Comparison of ENCODE assay signal across 2 worm cellular contexts in the genomic region with DNA sequence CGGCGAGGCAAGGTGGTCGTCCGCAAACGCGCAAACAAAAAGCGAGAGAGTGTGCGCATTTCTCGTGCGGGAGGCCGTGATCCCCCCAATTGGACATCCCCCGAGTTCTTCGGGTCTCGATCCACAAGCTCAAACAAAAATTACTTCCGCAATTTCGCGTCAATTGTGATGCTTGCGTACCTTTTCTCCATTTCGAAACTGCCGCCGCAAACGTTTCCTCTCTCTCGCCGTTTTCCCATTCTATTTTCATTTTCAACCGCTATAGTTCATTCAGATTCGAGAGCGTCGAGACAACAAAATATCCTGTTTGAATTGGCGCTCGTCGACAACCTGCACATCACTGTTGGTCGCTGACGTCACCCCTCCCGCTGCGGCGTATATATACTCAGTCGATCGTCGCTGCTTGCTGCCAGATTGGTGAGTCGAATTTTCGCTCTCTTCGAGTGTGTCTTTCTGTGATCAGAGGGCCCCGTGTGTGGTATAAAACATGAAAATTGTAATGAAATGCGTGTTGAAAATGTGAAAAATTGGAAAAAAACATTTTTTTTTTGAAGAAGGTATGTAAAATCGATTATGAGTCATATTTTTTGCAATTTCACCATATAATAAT.
A peak's percentile ranks its signal among the peaks of the same experiment; 100 is the strongest.
TF ChIP-seq lines count a peak whose summit lies in the region.

A gene (plus strand): TSS at position 275 of the 610 bp plus-strand sequence.
A gene (plus strand): TSS at position 304 of the 610 bp plus-strand sequence.

TF ChIP-seq in whole organism, L1 larva, 84 proteins besides CTCF, POLR2A, EP300 and RAD21 (continued from another document):
- TF ChIP-seq nhr-76 (tag; optimal IDR thresholded peaks at IDR 0.05; lab: Kevin White, UChicago) = no peak
- TF ChIP-seq sox-4 (tag; optimal IDR thresholded peaks at IDR 0.05; lab: Kevin White, UChicago) = peak; percentile 85
- peak; percentile 96 for TF ChIP-seq nhr-90 (tag; optimal IDR thresholded peaks at IDR 0.05; lab: Kevin White, UChicago; ENCODE audit: poor library complexity)
- peak; percentile 97 for TF ChIP-seq nhr-77 (tag; optimal IDR thresholded peaks at IDR 0.05; lab: Kevin White, UChicago)
- TF ChIP-seq ceh-8 (GFP tag; optimal IDR thresholded peaks at IDR 0.05; lab: Kevin White, UChicago) = peak; percentile 88
- TF ChIP-seq grh-1 (GFP tag; IDR thresholded peaks at IDR 0.05; lab: Robert Waterston, UW) = peak; percentile 97
- peak; percentile 95 to 96 for TF ChIP-seq lin-35 (GFP tag; optimal IDR thresholded peaks at IDR 0.05; lab: Kevin White, UChicago)
- TF ChIP-seq ceh-63 (GFP tag; optimal IDR thresholded peaks at IDR 0.05; lab: Kevin White, UChicago) = peak; percentile 69
- peak; percentile 81 for TF ChIP-seq lin-15B (tag; optimal IDR thresholded peaks at IDR 0.05; lab: Kevin White, UChicago)
- peak; percentile 99 for TF ChIP-seq xbp-1 (tag; optimal IDR thresholded peaks at IDR 0.05; lab: Kevin White, UChicago)
- TF ChIP-seq nhr-12 (tag; optimal IDR thresholded peaks at IDR 0.05; lab: Kevin White, UChicago) = peak; percentile 8
- TF ChIP-seq ceh-88 (GFP tag; IDR thresholded peaks at IDR 0.05; lab: Robert Waterston, UW) = peak; percentile 93
- TF ChIP-seq nhr-11 (tag; optimal IDR thresholded peaks at IDR 0.05; lab: Kevin White, UChicago) = peak; percentile 87
- peak; percentile 46 for TF ChIP-seq hlh-4 (tag; optimal IDR thresholded peaks at IDR 0.05; lab: Kevin White, UChicago)
- TF ChIP-seq lin-39 (tag; optimal IDR thresholded peaks at IDR 0.05; lab: Kevin White, UChicago) = peak; percentile 82
- TF ChIP-seq ztf-11 (tag; optimal IDR thresholded peaks at IDR 0.05; lab: Kevin White, UChicago) = peak in 1 of 2 experiments; percentile 60
- TF ChIP-seq hpl-2 (GFP tag; optimal IDR thresholded peaks at IDR 0.05; lab: Kevin White, UChicago) = peak; percentile 36
- TF ChIP-seq lir-3 (tag; optimal IDR thresholded peaks at IDR 0.05; lab: Kevin White, UChicago; ENCODE audit: poor library complexity) = peak; percentile 79
- TF ChIP-seq pqm-1 (tag; optimal IDR thresholded peaks at IDR 0.05; lab: Kevin White, UChicago) = no peak
- TF ChIP-seq vab-15 (tag; optimal IDR thresholded peaks at IDR 0.05; lab: Kevin White, UChicago) = peak; percentile 73
- no peak for TF ChIP-seq pag-3 (tag; optimal IDR thresholded peaks at IDR 0.05; lab: Kevin White, UChicago; ENCODE audit: borderline replicate concordance, insufficient read depth)
- peak; percentile 97 for TF ChIP-seq dsc-1 (tag; optimal IDR thresholded peaks at IDR 0.05; lab: Kevin White, UChicago)
- no peak for TF ChIP-seq efl-3 (GFP tag; optimal IDR thresholded peaks at IDR 0.05; lab: Kevin White, UChicago)
- peak; percentile 98 for TF ChIP-seq nhr-47 (tag; optimal IDR thresholded peaks at IDR 0.05; lab: Kevin White, UChicago)
- TF ChIP-seq lsy-2 (tag; optimal IDR thresholded peaks at IDR 0.05; lab: Kevin White, UChicago) = peak; percentile 83 to 96
- peak; percentile 94 for TF ChIP-seq egl-13 (tag; optimal IDR thresholded peaks at IDR 0.05; lab: Kevin White, UChicago)
- peak; percentile 71 for TF ChIP-seq snpc-4 (tag; optimal IDR thresholded peaks at IDR 0.05; lab: Kevin White, UChicago)
- peak; percentile 87 for TF ChIP-seq sup-37 (GFP tag; optimal IDR thresholded peaks at IDR 0.05; lab: Kevin White, UChicago)
- TF ChIP-seq C04F5.9 (tag; optimal IDR thresholded peaks at IDR 0.05; lab: Kevin White, UChicago) = peak; percentile 78

TF ChIP-seq in whole organism, young adult, 124 proteins besides CTCF, POLR2A, EP300 and RAD21 (continued from another document):
- TF ChIP-seq attf-5 (GFP tag; optimal IDR thresholded peaks at IDR 0.05; lab: Kevin White, UChicago) = peak; percentile 94
- peak; percentile 71 for TF ChIP-seq athp-1 (tag; optimal IDR thresholded peaks at IDR 0.05; lab: Kevin White, UChicago)
- no peak for TF ChIP-seq nhr-179 (tag; optimal IDR thresholded peaks at IDR 0.05; lab: Kevin White, UChicago)
- TF ChIP-seq ceh-79 (tag; optimal IDR thresholded peaks at IDR 0.05; lab: Kevin White, UChicago) = no peak
- TF ChIP-seq Y95B8A.8 (GFP tag; IDR thresholded peaks at IDR 0.05; lab: Robert Waterston, UW) = peak; percentile 57; the same call in 1 of the 2 replicates
- peak; percentile 89; the same call in 1 of the 2 replicates for TF ChIP-seq Y56A3A.18 (GFP tag; IDR thresholded peaks at IDR 0.05; lab: Robert Waterston, UW)
- TF ChIP-seq B0019.2 (GFP tag; conservative IDR thresholded peaks at IDR 0.05; lab: Robert Waterston, UW) = peak; percentile 44
- peak; percentile 93 for TF ChIP-seq ama-1 (optimal IDR thresholded peaks at IDR 0.05; lab: Kevin White, UChicago)
- no peak for TF ChIP-seq ama-1 (GFP tag; optimal IDR thresholded peaks at IDR 0.05; lab: Kevin White, UChicago)
- peak; percentile 45 for TF ChIP-seq xnd-1 (tag; optimal IDR thresholded peaks at IDR 0.05; lab: Kevin White, UChicago)
- TF ChIP-seq F33H1.4 (GFP tag; IDR thresholded peaks at IDR 0.05; lab: Robert Waterston, UW) = peak; percentile 73
- TF ChIP-seq ztf-28 (GFP tag; IDR thresholded peaks at IDR 0.05; lab: Robert Waterston, UW) = 0 out of 2 replicates have a peak, but pooled peaks have one; percentile 35
- 0 out of 2 replicates have a peak, but pooled peaks have one; percentile 6 for TF ChIP-seq F37B4.10 (GFP tag; IDR thresholded peaks at IDR 0.05; lab: Robert Waterston, UW)
- peak; percentile 55 for TF ChIP-seq lsl-1 (GFP tag; optimal IDR thresholded peaks at IDR 0.05; lab: Kevin White, UChicago)
- peak; percentile 62; the same call in 1 of the 2 replicates for TF ChIP-seq lir-1 (GFP tag; conservative IDR thresholded peaks at IDR 0.05; lab: Robert Waterston, UW)
- peak; percentile 93 for TF ChIP-seq zfh-2 (GFP tag; conservative IDR thresholded peaks at IDR 0.05; lab: Robert Waterston, UW)
- TF ChIP-seq ets-4 (GFP tag; optimal IDR thresholded peaks at IDR 0.05; lab: Kevin White, UChicago) = peak; percentile 57
- TF ChIP-seq ZK185.1 (tag; optimal IDR thresholded peaks at IDR 0.05; lab: Kevin White, UChicago; ENCODE audit: poor library complexity, severe bottlenecking) = peak; percentile 81
- TF ChIP-seq nhr-80 (tag; optimal IDR thresholded peaks at IDR 0.05; lab: Kevin White, UChicago) = peak; percentile 79
- peak; percentile 19 for TF ChIP-seq B0035.1 (tag; optimal IDR thresholded peaks at IDR 0.05; lab: Kevin White, UChicago)
- no peak for TF ChIP-seq akir-1 (GFP tag; optimal IDR thresholded peaks at IDR 0.05; lab: Kevin White, UChicago)
- no peak for TF ChIP-seq rpc-1 (optimal IDR thresholded peaks at IDR 0.05; lab: Kevin White, UChicago)
- TF ChIP-seq rpc-1 (tag; optimal IDR thresholded peaks at IDR 0.05; lab: Kevin White, UChicago) = no peak
- peak; percentile 68 for TF ChIP-seq tbp1 (GFP tag; optimal IDR thresholded peaks at IDR 0.05; lab: Kevin White, UChicago)
- TF ChIP-seq dpff-1 (tag; optimal IDR thresholded peaks at IDR 0.05; lab: Kevin White, UChicago) = no peak
- TF ChIP-seq chd-7 (tag; optimal IDR thresholded peaks at IDR 0.05; lab: Kevin White, UChicago) = no peak
- no peak for TF ChIP-seq nfya-1 (tag; optimal IDR thresholded peaks at IDR 0.05; lab: Kevin White, UChicago; ENCODE audit: borderline replicate concordance, insufficient read depth)
- TF ChIP-seq rcor-1 (GFP tag; IDR thresholded peaks at IDR 0.05; lab: Robert Waterston, UW) = peak; percentile 93
- no peak for TF ChIP-seq F39B2.1 (GFP tag; IDR thresholded peaks at IDR 0.05; lab: Robert Waterston, UW)
- no peak for TF ChIP-seq bed-1 (GFP tag; IDR thresholded peaks at IDR 0.05; lab: Robert Waterston, UW)
- peak; percentile 81 for TF ChIP-seq hmg-1.2 (GFP tag; IDR thresholded peaks at IDR 0.05; lab: Robert Waterston, UW)
